Worm (Caenorhabditis elegans) whole organism, midembryonic: ENCODE measurements around the gene rps-5.

Experiments
- cog-1 ChIP-seq: sonication (generic microtip); optimal IDR thresholded peaks from 2 replicates; lab custom pipeline; 2016; ENCODE audit warnings: missing genetic modification characterization, missing compliant biosample characterization
- flt-1 ChIP-seq: fragments of 200-800 bp; sonication (Bioruptor generic); IDR thresholded peaks from 2 replicates; pipeline ENCODE4 v1.3.6; 2022; ENCODE audit warnings: missing genetic modification characterization, missing compliant biosample characterization
- ref-1 ChIP-seq: fragments of 200-800 bp; sonication (Bioruptor generic); conservative IDR thresholded peaks from 2 replicates; pipeline ENCODE4 v1.3.6; 2022; ENCODE audit warnings: missing genetic modification reagents, missing genetic modification characterization, missing compliant biosample characterization

DNA sequence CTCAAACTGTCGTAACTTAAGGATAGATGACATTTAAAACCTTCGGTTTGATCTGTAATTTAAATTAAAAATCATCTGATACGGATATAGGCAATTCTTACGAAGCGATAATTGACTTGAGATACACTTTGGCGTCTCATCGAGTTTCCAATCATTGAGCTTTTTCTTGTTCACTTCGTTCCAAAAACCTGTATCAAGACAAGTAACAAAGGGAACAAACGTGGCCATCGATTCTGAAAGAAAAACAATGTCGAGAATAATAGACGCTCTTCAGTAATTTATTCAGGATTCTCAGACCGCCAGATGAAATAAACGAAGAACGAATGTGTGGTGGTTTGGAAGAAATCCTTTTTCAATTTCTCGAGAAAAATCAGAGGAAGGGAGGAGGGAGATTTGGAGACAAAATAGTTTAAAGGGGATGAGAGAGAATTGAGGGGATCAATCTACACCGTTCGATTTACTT, 30.0 kb downstream of the rps-5 start, which contains the start of gene atg-7:
- TF ChIP-seq cog-1 (tag; lab: Kevin White, UChicago): no peak
- TF ChIP-seq ref-1 (GFP tag; lab: Robert Waterston, UW): no peak
- TF ChIP-seq flt-1 (GFP tag; lab: Robert Waterston, UW): no peak
